Fruit fly (Drosophila melanogaster) whole organism, embryonic: ENCODE measurements around the gene CG15803.

Source experiments
- Atf6 ChIP-seq: fragments of 200-800 bp; sonication (Bioruptor generic); IDR thresholded peaks from 2 replicates; pipeline ENCODE4 v1.3.6; 2022; ENCODE audit warnings: missing biosample characterization, missing genetic modification characterization
- Awh ChIP-seq: fragments of 200-800 bp; sonication (Bioruptor generic); IDR thresholded peaks from 2 replicates; pipeline ENCODE4, ENCODE4 v1.3.6; 2022; ENCODE audit warnings: missing biosample characterization, missing genetic modification characterization
- Bdp1 ChIP-seq: fragments of 200-800 bp; sonication (Bioruptor generic); optimal IDR thresholded peaks from 3 replicates; lab custom pipeline; 2016; ENCODE audit warnings: missing biosample characterization, missing genetic modification characterization
- Bgb ChIP-seq: fragments of 200-800 bp; sonication (Bioruptor generic); IDR thresholded peaks from 2 replicates; pipeline ENCODE4 v1.3.6; 2022; ENCODE audit warnings: missing biosample characterization, missing genetic modification characterization; ENCODE audit not compliant: partially characterized antibody
- CG10147 ChIP-seq: fragments of 200-800 bp; sonication (Bioruptor generic); optimal IDR thresholded peaks from 2 replicates; lab custom pipeline; 2019; ENCODE audit warnings: missing biosample characterization, mild to moderate bottlenecking, missing genetic modification characterization, moderate library complexity
- CG10321 ChIP-seq: fragments of 200-800 bp; sonication (Bioruptor generic); IDR thresholded peaks from 2 replicates; pipeline ENCODE4 v1.3.6; 2022; ENCODE audit warnings: missing biosample characterization, missing genetic modification characterization
- CG10431 ChIP-seq: fragments of 200-800 bp; sonication (Bioruptor generic); optimal IDR thresholded peaks from 3 replicates; lab custom pipeline; 2018; ENCODE audit warnings: missing biosample characterization, mild to moderate bottlenecking, missing genetic modification characterization
- CG10959 ChIP-seq: fragments of 200-800 bp; sonication (Bioruptor generic); IDR thresholded peaks from 2 replicates; pipeline ENCODE4 v1.3.6; 2022; ENCODE audit warnings: missing biosample characterization, missing genetic modification characterization
- CG13123 ChIP-seq: fragments of 200-800 bp; sonication (Bioruptor generic); optimal IDR thresholded peaks from 2 replicates; lab custom pipeline; 2016; ENCODE audit warnings: missing biosample characterization, missing genetic modification characterization
- CG17186 ChIP-seq: fragments of 200-800 bp; sonication (Bioruptor generic); optimal IDR thresholded peaks from 3 replicates; lab custom pipeline; 2017; ENCODE audit warnings: missing biosample characterization, missing genetic modification reagents, missing genetic modification characterization
- CG18011 ChIP-seq: fragments of 200-800 bp; sonication (Bioruptor generic); optimal IDR thresholded peaks from 2 replicates; lab custom pipeline; 2017; ENCODE audit warnings: missing biosample characterization, missing genetic modification characterization, mild to moderate bottlenecking, moderate library complexity, missing genotype
- CG2199 ChIP-seq: fragments of 200-800 bp; sonication (Bioruptor generic); IDR thresholded peaks from 3 replicates; pipeline ENCODE4 v1.3.6; 2022; ENCODE audit warnings: missing biosample characterization, missing genetic modification characterization
- CG3847 ChIP-seq: fragments of 200-800 bp; sonication (Bioruptor generic); IDR thresholded peaks from 2 replicates; pipeline ENCODE4 v1.3.6; 2022; ENCODE audit warnings: missing biosample characterization, missing genetic modification characterization
- CG43689 ChIP-seq: fragments of 200-800 bp; sonication (Bioruptor generic); IDR thresholded peaks from 2 replicates; pipeline ENCODE4 v1.3.6; 2022; ENCODE audit warnings: missing biosample characterization, missing genetic modification characterization
- CG4404 ChIP-seq: fragments of 200-800 bp; sonication (Bioruptor generic); IDR thresholded peaks from 2 replicates; pipeline ENCODE4 v1.3.6; 2022; ENCODE audit warnings: missing biosample characterization, missing genetic modification characterization
- CG4707 ChIP-seq: fragments of 200-800 bp; sonication (Bioruptor generic); optimal IDR thresholded peaks from 2 replicates; lab custom pipeline; 2018; ENCODE audit warnings: missing biosample characterization, mild to moderate bottlenecking, missing genetic modification characterization, moderate library complexity
- CG6254 ChIP-seq: fragments of 200-800 bp; sonication (Bioruptor generic); optimal IDR thresholded peaks from 3 replicates; lab custom pipeline; 2017; ENCODE audit warnings: mild to moderate bottlenecking, missing biosample characterization, missing genetic modification reagents, missing genetic modification characterization
- CG6654 ChIP-seq: fragments of 200-800 bp; sonication (Bioruptor generic); optimal IDR thresholded peaks from 2 replicates; lab custom pipeline; 2017; ENCODE audit warnings: missing biosample characterization, mild to moderate bottlenecking, missing genetic modification characterization
- CG9797 ChIP-seq: fragments of 200-800 bp; sonication (Bioruptor generic); optimal IDR thresholded peaks from 3 replicates; lab custom pipeline; 2018; ENCODE audit warnings: missing biosample characterization, mild to moderate bottlenecking, missing genetic modification characterization
- CG9817 ChIP-seq: fragments of 200-800 bp; sonication (Bioruptor generic); optimal IDR thresholded peaks from 2 replicates; lab custom pipeline; 2018; ENCODE audit warnings: missing biosample characterization, mild to moderate bottlenecking, missing genetic modification characterization, moderate library complexity
- CTCF ChIP-seq: fragments of 200-800 bp; sonication (Bioruptor generic); optimal IDR thresholded peaks from 2 replicates; lab custom pipeline; 2017; ENCODE audit warnings: missing biosample characterization, mild to moderate bottlenecking, missing genetic modification characterization, moderate library complexity
- D ChIP-seq, 2 experiments: fragments of 200-800 bp in 1 of 2; fragments of >200 bp in 1 of 2; sonication (Bioruptor generic) in 1 of 2; optimal IDR thresholded peaks; 2 replicates in 1 of 2; 3 replicates in 1 of 2; lab custom pipeline; 2017; ENCODE audit warnings: mild to moderate bottlenecking in 1 of 2, missing biosample characterization in 1 of 2, missing genetic modification characterization in 1 of 2, missing genetic modification reagents in 1 of 2
- Dfd ChIP-seq, 2 experiments: fragments of >200 bp; optimal IDR thresholded peaks; 2 replicates each; lab custom pipeline; 2017; ENCODE audit warnings: missing biosample characterization in 2 of 2, missing genetic modification characterization in 2 of 2
- Dip2 ChIP-seq: fragments of 200-800 bp; sonication (Bioruptor generic); IDR thresholded peaks from 2 replicates; pipeline ENCODE4 v1.3.6; 2022; ENCODE audit warnings: missing biosample characterization, missing genetic modification characterization
- Dip3 ChIP-seq: fragments of 200-800 bp; sonication (Bioruptor generic); optimal IDR thresholded peaks from 3 replicates; lab custom pipeline; 2016; ENCODE audit warnings: missing biosample characterization, missing genetic modification characterization
- Elba2 ChIP-seq: fragments of 200-800 bp; sonication (Bioruptor generic); optimal IDR thresholded peaks from 3 replicates; lab custom pipeline; 2016; ENCODE audit warnings: missing biosample characterization, missing genetic modification characterization
- Gug ChIP-seq: fragments of 200-800 bp; sonication (Bioruptor generic); IDR thresholded peaks from 4 replicates; pipeline ENCODE4 v1.3.6; 2022; ENCODE audit warnings: missing biosample characterization, missing genetic modification characterization
- H15 ChIP-seq: fragments of 200-800 bp; sonication (Bioruptor generic); IDR thresholded peaks from 3 replicates; pipeline ENCODE4 v1.3.6; 2022; ENCODE audit warnings: missing biosample characterization, missing genetic modification characterization
- H2.0 ChIP-seq: fragments of 200-800 bp; sonication (Bioruptor generic); IDR thresholded peaks from 2 replicates; pipeline ENCODE4 v1.3.6; 2022; ENCODE audit warnings: missing biosample characterization, missing genetic modification characterization
- Kr ChIP-seq: fragments of 200-800 bp; sonication (Bioruptor generic); optimal IDR thresholded peaks from 2 replicates; lab custom pipeline; 2017; ENCODE audit warnings: missing biosample characterization, mild to moderate bottlenecking, missing genetic modification characterization
- Mrtf ChIP-seq: fragments of 200-800 bp; sonication (Bioruptor generic); IDR thresholded peaks from 3 replicates; pipeline ENCODE4 v1.3.6; 2022; ENCODE audit warnings: missing biosample characterization, missing genetic modification characterization
- NC2β ChIP-seq: fragments of 200-800 bp; sonication (Bioruptor generic); optimal IDR thresholded peaks from 2 replicates; lab custom pipeline; 2016; ENCODE audit warnings: missing biosample characterization, missing genetic modification characterization
- Vsx1 ChIP-seq: fragments of 200-800 bp; sonication (Bioruptor generic); optimal IDR thresholded peaks from 2 replicates; lab custom pipeline; 2017; ENCODE audit warnings: missing biosample characterization, mild to moderate bottlenecking, missing genetic modification characterization, missing genetic modification reagents
- ab ChIP-seq: fragments of 200-800 bp; sonication (Bioruptor generic); optimal IDR thresholded peaks from 2 replicates; lab custom pipeline; 2016; ENCODE audit warnings: missing biosample characterization, missing genetic modification characterization
- al ChIP-seq: fragments of 200-800 bp; sonication (Bioruptor generic); IDR thresholded peaks from 2 replicates; pipeline ENCODE4 v1.3.6; 2022; ENCODE audit warnings: missing biosample characterization, missing genetic modification characterization
- bab2 ChIP-seq: fragments of 200-800 bp; sonication (Bioruptor generic); optimal IDR thresholded peaks from 2 replicates; lab custom pipeline; 2016; ENCODE audit warnings: missing biosample characterization, missing genetic modification characterization
- bigmax ChIP-seq: fragments of 200-800 bp; sonication (Bioruptor generic); optimal IDR thresholded peaks from 2 replicates; lab custom pipeline; 2018; ENCODE audit warnings: missing biosample characterization, mild to moderate bottlenecking, missing genetic modification characterization
- ci ChIP-seq: fragments of 200-800 bp; sonication (Bioruptor generic); IDR thresholded peaks from 3 replicates; pipeline ENCODE4 v1.3.6; 2022; ENCODE audit warnings: missing biosample characterization, missing genetic modification characterization
- corto ChIP-seq: fragments of 200-800 bp; sonication (Bioruptor generic); optimal IDR thresholded peaks from 2 replicates; lab custom pipeline; 2016; ENCODE audit warnings: missing biosample characterization, mild to moderate bottlenecking, missing genetic modification characterization, moderate library complexity
- eyg ChIP-seq: fragments of 200-800 bp; sonication (Bioruptor generic); optimal IDR thresholded peaks from 3 replicates; lab custom pipeline; 2016; ENCODE audit warnings: missing biosample characterization, missing genetic modification characterization
- fd64A ChIP-seq: fragments of 200-800 bp; sonication (Bioruptor generic); optimal IDR thresholded peaks from 3 replicates; lab custom pipeline; 2018; ENCODE audit warnings: missing biosample characterization, mild to moderate bottlenecking, missing genetic modification characterization
- gce ChIP-seq: fragments of 200-800 bp; sonication (Bioruptor generic); IDR thresholded peaks from 3 replicates; pipeline ENCODE4 v1.3.6; 2022; ENCODE audit warnings: missing biosample characterization, missing genetic modification characterization
- grn ChIP-seq: fragments of 200-800 bp; sonication (Bioruptor generic); optimal IDR thresholded peaks from 3 replicates; lab custom pipeline; 2017; ENCODE audit warnings: missing biosample characterization, missing genetic modification characterization
- her ChIP-seq: fragments of 200-800 bp; sonication (Bioruptor generic); optimal IDR thresholded peaks from 2 replicates; lab custom pipeline; 2016; ENCODE audit warnings: missing biosample characterization, missing genetic modification characterization
- klu ChIP-seq: fragments of 200-800 bp; sonication (Bioruptor generic); IDR thresholded peaks from 2 replicates; pipeline ENCODE4 v1.3.6; 2022; ENCODE audit warnings: missing biosample characterization, missing genetic modification characterization
- lov ChIP-seq, 2 experiments: fragments of 200-800 bp in 1 of 2; fragments of >200 bp in 1 of 2; sonication (Bioruptor generic) in 1 of 2; IDR thresholded peaks in 1 of 2; optimal IDR thresholded peaks in 1 of 2; 2 replicates in 1 of 2; 3 replicates in 1 of 2; pipeline versions ENCODE4 v1.3.6 to Lab custom; 2017 to 2022; ENCODE audit warnings: missing biosample characterization in 1 of 2, missing genetic modification characterization in 1 of 2
- oc ChIP-seq: fragments of 200-800 bp; sonication (Bioruptor generic); optimal IDR thresholded peaks from 2 replicates; lab custom pipeline; 2018; ENCODE audit warnings: missing biosample characterization, mild to moderate bottlenecking, missing genetic modification characterization, moderate library complexity
- otp ChIP-seq: fragments of 200-800 bp; sonication (Bioruptor generic); IDR thresholded peaks from 3 replicates; pipeline ENCODE4, ENCODE4 v1.3.6; 2022; ENCODE audit warnings: missing biosample characterization, missing genetic modification characterization
- pita ChIP-seq: fragments of 200-800 bp; sonication (Bioruptor generic); optimal IDR thresholded peaks from 2 replicates; lab custom pipeline; 2017; ENCODE audit warnings: missing biosample characterization, mild to moderate bottlenecking, missing genetic modification characterization
- prd ChIP-seq, 3 experiments: fragments of >200 bp in 2 of 3; fragments of 200-800 bp in 1 of 3; sonication (Bioruptor generic) in 1 of 3; optimal IDR thresholded peaks in 2 of 3; IDR thresholded peaks in 1 of 3; 2 replicates in 2 of 3; 3 replicates in 1 of 3; pipeline versions ENCODE4 v1.3.6 to Lab custom; 2017 to 2022; ENCODE audit warnings: missing biosample characterization in 1 of 3, missing genetic modification characterization in 1 of 3
- stc ChIP-seq: fragments of 200-800 bp; sonication (Bioruptor generic); IDR thresholded peaks from 2 replicates; pipeline ENCODE4 v1.3.6; 2022; ENCODE audit warnings: missing biosample characterization, missing genetic modification characterization

CG15803 gene

dm6 chr3R:18397834-18398378 is 37.4 kb upstream of the CG15803 start (continued):
- TF ChIP-seq eyg (GFP tag; lab: Kevin White, UChicago) (no peak), Vsx1 (peak; percentile 85), her (GFP tag; lab: Kevin White, UChicago) (no peak), grn (GFP tag; lab: Kevin White, UChicago) (peak; percentile 63), Kr (GFP tag; lab: Kevin White, UChicago) (no peak), CG17186 (no peak), fd64A (GFP tag; lab: Kevin White, UChicago) (no peak), ci (GFP tag; lab: Robert Waterston, UW) (no peak), CG9797 (GFP tag; lab: Kevin White, UChicago) (no peak), Bgb (GFP tag; lab: Robert Waterston, UW) (no peak), Dip3 (GFP tag; lab: Kevin White, UChicago) (no peak), bigmax (no peak), CG13123 (no peak), stc (GFP tag; lab: Robert Waterston, UW) (no peak), lov (optimal IDR thresholded peaks at IDR 0.05; lab: Kevin White, UChicago) (no peak), lov (GFP tag; IDR thresholded peaks at IDR 0.05; lab: Robert Waterston, UW) (peak; percentile 51; the same call in 1 of the 3 replicates), klu (GFP tag; lab: Robert Waterston, UW) (peak; percentile 43; the same call in 1 of the 2 replicates), CG6254 (GFP tag; lab: Kevin White, UChicago) (no peak), CG10959 (GFP tag; lab: Robert Waterston, UW) (no peak), CG4404 (GFP tag; lab: Robert Waterston, UW) (no peak), CG6654 (GFP tag; lab: Kevin White, UChicago) (no peak), CG3847 (no peak), CG10431 (GFP tag; lab: Kevin White, UChicago) (no peak), prd (optimal IDR thresholded peaks at IDR 0.05; lab: Kevin White, UChicago) (no peak), prd (GFP tag; IDR thresholded peaks at IDR 0.05; lab: Robert Waterston, UW) (peak; percentile 9; the same call in 1 of the 3 replicates), CG4707 (GFP tag; lab: Kevin White, UChicago) (no peak), CG10321 (GFP tag; lab: Robert Waterston, UW) (no peak), corto (no peak), CTCF (GFP tag; lab: Kevin White, UChicago) (no peak), otp (GFP tag; lab: Robert Waterston, UW) (no peak), CG2199 (GFP tag; lab: Robert Waterston, UW) (no peak), oc (tag; lab: Kevin White, UChicago) (no peak), CG10147 (GFP tag; lab: Kevin White, UChicago) (no peak), H2.0 (GFP tag; lab: Robert Waterston, UW) (no peak), Bdp1 (GFP tag; lab: Kevin White, UChicago) (no peak), Dfd (GFP tag; optimal IDR thresholded peaks at IDR 0.05; lab: Kevin White, UChicago) (no peak), bab2 (no peak), CG18011 (GFP tag; lab: Kevin White, UChicago) (no peak), pita (GFP tag; lab: Kevin White, UChicago) (no peak), Gug (GFP tag; lab: Robert Waterston, UW) (0 out of 4 replicates have a peak, but pooled peaks have one; percentile 5), D (optimal IDR thresholded peaks at IDR 0.05; lab: Kevin White, UChicago) (no peak), D (GFP tag; optimal IDR thresholded peaks at IDR 0.05; lab: Kevin White, UChicago) (no peak), gce (GFP tag; lab: Robert Waterston, UW) (no peak), Dip2 (no peak), Elba2 (GFP tag; lab: Kevin White, UChicago) (no peak), ab (no peak), Awh (GFP tag; lab: Robert Waterston, UW) (peak; percentile 46; the same call in 1 of the 2 replicates), al (GFP tag; lab: Robert Waterston, UW) (peak; percentile 31; the same call in 1 of the 2 replicates), CG9817 (tag; lab: Kevin White, UChicago) (no peak), Mrtf (GFP tag; lab: Robert Waterston, UW) (no peak), H15 (GFP tag; lab: Robert Waterston, UW) (no peak), CG43689 (GFP tag; lab: Robert Waterston, UW) (no peak), Atf6 (GFP tag; lab: Robert Waterston, UW) (no peak), NC2β (GFP tag; lab: Kevin White, UChicago) (no peak)
